Worm (Caenorhabditis elegans) whole organism, L4 larva: ENCODE data around the gene lin-45.

Source experiments
- F10B5.3 ChIP-seq: sonication (generic microtip); optimal IDR thresholded peaks from 2 replicates; lab custom pipeline; 2016; ENCODE audit warnings: mild to moderate bottlenecking, missing genetic modification characterization, missing compliant biosample characterization
- F37D6.2 ChIP-seq: sonication (generic microtip); optimal IDR thresholded peaks from 2 replicates; lab custom pipeline; 2016; ENCODE audit warnings: mild to moderate bottlenecking, missing genetic modification characterization, missing compliant biosample characterization
- T20F7.1 ChIP-seq: fragments of 200-800 bp; sonication (Bioruptor generic); optimal IDR thresholded peaks from 2 replicates; lab custom pipeline; 2018; ENCODE audit warnings: mild to moderate bottlenecking, missing genetic modification characterization, missing compliant biosample characterization
- T26A8.4 ChIP-seq: fragments of 200-800 bp; sonication (Bioruptor generic); IDR thresholded peaks from 2 replicates; pipeline ENCODE4 v1.3.6; 2022; ENCODE audit warnings: missing genetic modification characterization, missing compliant biosample characterization
- Y75B8A.6 ChIP-seq: fragments of 200-800 bp; sonication (Bioruptor generic); IDR thresholded peaks from 2 replicates; pipeline ENCODE4 v1.3.6; 2022; ENCODE audit warnings: missing genetic modification reagents, missing genetic modification characterization, missing compliant biosample characterization
- ZK546.5 ChIP-seq, 2 experiments: sonication (generic microtip); optimal IDR thresholded peaks; 2 replicates each; lab custom pipeline; 2017; ENCODE audit warnings: missing biosample characterization in 2 of 2, missing genetic modification characterization in 2 of 2
- aha-1 ChIP-seq: fragments of 150-350 bp; peaks from one replicate; lab custom pipeline; 2014; ENCODE audit warnings: missing biosample characterization, missing genetic modification characterization
- aly-2 ChIP-seq: sonication (generic microtip); optimal IDR thresholded peaks from 2 replicates; lab custom pipeline; 2018; ENCODE audit warnings: missing biosample characterization, missing genetic modification characterization
- ama-1 ChIP-seq: fragments of 150-350 bp; optimal IDR thresholded peaks from 2 replicates; lab custom pipeline; 2014; ENCODE audit warnings: inconsistent platforms, mixed read lengths
- attf-4 ChIP-seq: sonication (generic microtip); optimal IDR thresholded peaks from 3 replicates; lab custom pipeline; 2017; ENCODE audit warnings: missing biosample characterization, missing genetic modification characterization
- ceh-20 ChIP-seq: fragments of 200-800 bp; sonication (Bioruptor generic); IDR thresholded peaks from 2 replicates; pipeline ENCODE4 v1.3.6; 2022; ENCODE audit warnings: missing genetic modification reagents, missing genetic modification characterization, missing compliant biosample characterization
- ceh-28 ChIP-seq: fragments of 150-350 bp; optimal IDR thresholded peaks from 2 replicates; lab custom pipeline; 2014; ENCODE audit warnings: missing biosample characterization, missing genetic modification reagents, missing genetic modification characterization
- cey-2 ChIP-seq: sonication (generic microtip); optimal IDR thresholded peaks from 3 replicates; lab custom pipeline; 2017; ENCODE audit warnings: missing genetic modification characterization, mild to moderate bottlenecking, missing compliant biosample characterization, antibody characterized with exemption, borderline replicate concordance; ENCODE audit not compliant: insufficient read depth
- daf-16 ChIP-seq, 3 experiments: sonication (generic microtip); optimal IDR thresholded peaks; 2 replicates each; lab custom pipeline; 2016 to 2017; ENCODE audit warnings: missing genetic modification characterization in 3 of 3, missing genetic modification reagents in 3 of 3, mild to moderate bottlenecking in 2 of 3, missing compliant biosample characterization in 2 of 3, missing biosample characterization in 1 of 3, moderate library complexity in 1 of 3
- daf-8 ChIP-seq: fragments of 200-800 bp; sonication (Bioruptor generic); IDR thresholded peaks from 2 replicates; pipeline ENCODE4 v1.3.6; 2022; ENCODE audit warnings: missing genetic modification characterization, missing compliant biosample characterization
- egl-43 ChIP-seq: fragments of 200-800 bp; sonication (Bioruptor generic); IDR thresholded peaks from 2 replicates; pipeline ENCODE4 v1.3.6; 2022; ENCODE audit warnings: missing genetic modification reagents, missing genetic modification characterization, missing compliant biosample characterization
- gei-8 ChIP-seq: fragments of 200-800 bp; sonication (Bioruptor generic); optimal IDR thresholded peaks from 2 replicates; lab custom pipeline; 2018; ENCODE audit warnings: mild to moderate bottlenecking, missing genetic modification characterization, missing compliant biosample characterization
- hlh-30 ChIP-seq: sonication (generic microtip); optimal IDR thresholded peaks from 2 replicates; lab custom pipeline; 2017; ENCODE audit warnings: antibody characterized with exemption, mild to moderate bottlenecking, missing genetic modification characterization, missing compliant biosample characterization; ENCODE audit not compliant: insufficient read depth
- jun-1 ChIP-seq: fragments of 150-350 bp; optimal IDR thresholded peaks from 2 replicates; lab custom pipeline; 2014; ENCODE audit warnings: missing biosample characterization, missing genetic modification reagents, missing genetic modification characterization
- lin-13 ChIP-seq: fragments of 150-350 bp; optimal IDR thresholded peaks from 2 replicates; lab custom pipeline; 2014; ENCODE audit warnings: missing biosample characterization, missing genetic modification reagents, missing genetic modification characterization
- lin-29 ChIP-seq: fragments of 200-800 bp; sonication (Bioruptor generic); IDR thresholded peaks from 2 replicates; pipeline ENCODE4 v1.3.6; 2022; ENCODE audit warnings: missing genetic modification reagents, missing genetic modification characterization, missing compliant biosample characterization
- lin-38 ChIP-seq: fragments of 200-800 bp; sonication (Bioruptor generic); IDR thresholded peaks from 2 replicates; pipeline ENCODE4 v1.3.6; 2022; ENCODE audit warnings: missing genetic modification reagents, missing genetic modification characterization, missing compliant biosample characterization
- lsy-2 ChIP-seq, 2 experiments: fragments of 150-350 bp in 1 of 2; sonication (generic microtip) in 1 of 2; optimal IDR thresholded peaks; 2 replicates each; lab custom pipeline; 2014 to 2017; ENCODE audit warnings: missing biosample characterization in 2 of 2, missing genetic modification characterization in 2 of 2
- madf-5 ChIP-seq, 2 experiments: fragments of 200-800 bp; sonication (Bioruptor generic); IDR thresholded peaks; 2 replicates each; pipeline ENCODE4 v1.3.6; 2022; ENCODE audit warnings: missing compliant biosample characterization in 2 of 2, missing genetic modification characterization in 2 of 2
- madf-9 ChIP-seq: fragments of 200-800 bp; sonication (Bioruptor generic); conservative IDR thresholded peaks from 2 replicates; pipeline ENCODE4 v1.3.6; 2022; ENCODE audit warnings: missing genetic modification reagents, missing genetic modification characterization, missing compliant biosample characterization
- mdl-1 ChIP-seq, 2 experiments: fragments of 150-350 bp in 1 of 2; sonication (generic microtip) in 1 of 2; optimal IDR thresholded peaks; 2 replicates each; lab custom pipeline; 2014 to 2017; ENCODE audit warnings: missing biosample characterization in 2 of 2, missing genetic modification characterization in 2 of 2
- mdt-29 ChIP-seq: fragments of 200-800 bp; sonication (Bioruptor generic); IDR thresholded peaks from 2 replicates; pipeline ENCODE4 v1.3.6; 2022; ENCODE audit warnings: missing genetic modification reagents, missing genetic modification characterization, missing compliant biosample characterization
- nhr-102 ChIP-seq: sonication (generic microtip); optimal IDR thresholded peaks from 2 replicates; lab custom pipeline; 2016; ENCODE audit warnings: mild to moderate bottlenecking, missing genetic modification characterization, moderate library complexity, missing compliant biosample characterization
- nhr-25 ChIP-seq: sonication (generic microtip); optimal IDR thresholded peaks from 2 replicates; lab custom pipeline; 2017; ENCODE audit warnings: missing genetic modification characterization, mild to moderate bottlenecking, missing compliant biosample characterization, antibody characterized with exemption, moderate library complexity, borderline replicate concordance; ENCODE audit not compliant: insufficient read depth
- nhr-76 ChIP-seq: fragments of 150-350 bp; optimal IDR thresholded peaks from 2 replicates; lab custom pipeline; 2014; ENCODE audit warnings: missing biosample characterization, missing genetic modification characterization
- nhr-77 ChIP-seq: fragments of 150-350 bp; optimal IDR thresholded peaks from 2 replicates; lab custom pipeline; 2014; ENCODE audit warnings: missing biosample characterization, missing genetic modification characterization
- pha-4 ChIP-seq, 2 experiments: fragments of 150-350 bp in 1 of 2; fragments of 200-800 bp in 1 of 2; sonication (Bioruptor generic) in 1 of 2; IDR thresholded peaks in 1 of 2; optimal IDR thresholded peaks in 1 of 2; 2 replicates each; pipeline versions ENCODE4 v1.3.6 to Lab custom; 2014 to 2022; ENCODE audit warnings: missing genetic modification characterization in 2 of 2, missing genetic modification reagents in 2 of 2, missing biosample characterization in 1 of 2, missing compliant biosample characterization in 1 of 2
- pqm-1 ChIP-seq: sonication (generic microtip); optimal IDR thresholded peaks from 2 replicates; lab custom pipeline; 2017; ENCODE audit warnings: missing biosample characterization, missing genetic modification characterization
- saeg-2 ChIP-seq: fragments of 200-800 bp; sonication (Bioruptor generic); IDR thresholded peaks from 2 replicates; pipeline ENCODE4 v1.3.6; 2022; ENCODE audit warnings: missing genetic modification reagents, missing genetic modification characterization, missing compliant biosample characterization
- set-16 ChIP-seq: fragments of 200-800 bp; sonication (Bioruptor generic); IDR thresholded peaks from 2 replicates; pipeline ENCODE4 v1.3.6; 2022; ENCODE audit warnings: missing genetic modification reagents, missing genetic modification characterization, missing compliant biosample characterization
- snpc-1.2 ChIP-seq: fragments of 200-800 bp; sonication (Bioruptor generic); IDR thresholded peaks from 2 replicates; pipeline ENCODE4 v1.3.6; 2022; ENCODE audit warnings: missing genetic modification reagents, missing genetic modification characterization, missing compliant biosample characterization
- spr-3 ChIP-seq: fragments of 200-800 bp; sonication (Bioruptor generic); optimal IDR thresholded peaks from 2 replicates; lab custom pipeline; 2018; ENCODE audit warnings: mild to moderate bottlenecking, missing genetic modification characterization, missing compliant biosample characterization
- tra-1 ChIP-seq: fragments of 200-800 bp; sonication (Bioruptor generic); IDR thresholded peaks from 2 replicates; pipeline ENCODE4 v1.3.6; 2022; ENCODE audit warnings: missing genetic modification reagents, missing genetic modification characterization, missing compliant biosample characterization
- unc-62 ChIP-seq, 3 experiments: fragments of 150-350 bp in 1 of 3; sonication (generic microtip); optimal IDR thresholded peaks in 2 of 3; peaks in 1 of 3; 1 replicate in 1 of 3; 2 replicates in 2 of 3; lab custom pipeline; 2014 to 2017; ENCODE audit warnings: missing biosample characterization in 3 of 3, missing genetic modification characterization in 3 of 3, missing genetic modification reagents in 3 of 3, missing genotype in 1 of 3
- zag-1 ChIP-seq: fragments of 150-350 bp; optimal IDR thresholded peaks from 2 replicates; lab custom pipeline; 2014; ENCODE audit warnings: missing biosample characterization, missing genetic modification characterization
- zip-11 ChIP-seq: fragments of 200-800 bp; sonication (Bioruptor generic); IDR thresholded peaks from 2 replicates; pipeline ENCODE4 v1.3.6; 2022; ENCODE audit warnings: missing genetic modification characterization, missing compliant biosample characterization
- zip-2 ChIP-seq: fragments of 150-350 bp; optimal IDR thresholded peaks from 2 replicates; lab custom pipeline; 2014; ENCODE audit warnings: missing biosample characterization, missing genetic modification characterization
- ztf-11 ChIP-seq: fragments of 150-350 bp; optimal IDR thresholded peaks from 2 replicates; lab custom pipeline; 2014; ENCODE audit warnings: missing biosample characterization, missing genetic modification characterization
- ztf-7 ChIP-seq: fragments of 150-350 bp; optimal IDR thresholded peaks from 2 replicates; lab custom pipeline; 2014; ENCODE audit warnings: missing biosample characterization, missing genetic modification characterization

The lin-45 gene

DNA sequence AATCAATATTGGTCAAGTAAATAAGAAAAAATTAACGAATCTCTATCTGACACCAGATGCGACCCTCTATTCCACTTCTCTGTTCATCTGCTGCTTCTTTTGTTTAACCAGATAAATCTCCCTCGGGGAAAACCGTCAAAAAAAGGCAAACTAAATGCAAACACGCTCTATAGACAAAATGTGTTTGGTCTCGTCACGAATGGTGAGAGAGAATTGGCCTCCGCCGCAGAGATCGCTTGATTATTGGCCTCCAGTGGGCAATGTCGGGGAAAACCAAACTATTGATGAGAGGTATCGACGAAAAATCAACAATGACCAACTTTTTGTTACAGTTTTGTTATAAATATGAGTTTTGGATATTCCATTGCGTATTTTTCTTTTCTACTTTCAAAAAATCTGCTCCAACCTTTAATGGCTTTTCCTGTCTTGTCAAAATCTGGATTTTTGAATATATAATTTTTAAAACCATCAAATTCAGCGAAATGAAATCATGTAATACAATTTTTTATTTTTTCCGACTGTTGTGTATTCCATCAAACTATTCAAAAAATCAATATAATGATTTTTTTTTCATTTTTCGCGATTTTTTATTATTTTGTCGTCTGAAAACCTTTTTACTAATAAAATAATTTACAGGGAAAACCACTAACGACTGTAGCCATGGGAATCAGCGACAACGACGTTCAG, 42.2 kb upstream of the lin-45 start, which contains the start of the genes C17H12.2 and vha-8 (continued):
- TF ChIP-seq madf-9 = peak; percentile 47; the same call in 1 of the 2 replicates
- TF ChIP-seq zip-2 (tag; lab: Kevin White, UChicago) = no peak
- TF ChIP-seq, all 104 proteins: peak for 56

DNA sequence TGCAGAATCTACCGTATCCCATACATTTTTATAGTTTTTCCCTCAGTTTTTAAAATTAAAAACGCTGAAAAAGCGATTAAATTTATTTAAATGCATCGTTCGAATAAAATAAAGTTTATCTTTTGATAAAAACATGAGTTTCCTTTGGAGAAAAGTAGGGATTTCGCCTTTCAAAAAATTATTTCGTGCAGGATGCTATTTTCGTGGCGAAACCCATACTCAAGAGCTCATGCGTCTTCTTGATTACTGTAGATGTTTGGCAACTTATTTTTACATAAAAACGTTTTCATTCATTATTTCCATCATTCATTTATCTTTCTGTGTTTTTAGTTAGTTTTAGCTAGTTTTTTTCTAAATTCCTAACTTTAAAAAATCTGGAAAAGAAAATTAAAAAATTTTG, 41.6 kb upstream of the lin-45 start:
- peak; percentile 64; the same call in 1 of the 2 replicates for TF ChIP-seq snpc-1.2 (GFP tag; lab: Robert Waterston, UW)
- TF ChIP-seq mdt-29 (GFP tag; lab: Robert Waterston, UW) = no peak
- no peak for TF ChIP-seq aly-2 (tag; lab: Kevin White, UChicago)
- TF ChIP-seq jun-1 (tag; lab: Kevin White, UChicago) = no peak
- TF ChIP-seq saeg-2 (GFP tag; lab: Robert Waterston, UW) = no peak
- TF ChIP-seq lsy-2 (tag; optimal IDR thresholded peaks at IDR 0.05; lab: Kevin White, UChicago) = peak in 1 of 2 experiments; percentile 7
- TF ChIP-seq pha-4 (GFP tag; IDR thresholded peaks at IDR 0.05; lab: Robert Waterston, UW) = no peak
- no peak for TF ChIP-seq pha-4 (tag; optimal IDR thresholded peaks at IDR 0.05; lab: Kevin White, UChicago)
- TF ChIP-seq nhr-77 = no peak
- TF ChIP-seq zip-11 (GFP tag; lab: Robert Waterston, UW) = no peak

DNA sequence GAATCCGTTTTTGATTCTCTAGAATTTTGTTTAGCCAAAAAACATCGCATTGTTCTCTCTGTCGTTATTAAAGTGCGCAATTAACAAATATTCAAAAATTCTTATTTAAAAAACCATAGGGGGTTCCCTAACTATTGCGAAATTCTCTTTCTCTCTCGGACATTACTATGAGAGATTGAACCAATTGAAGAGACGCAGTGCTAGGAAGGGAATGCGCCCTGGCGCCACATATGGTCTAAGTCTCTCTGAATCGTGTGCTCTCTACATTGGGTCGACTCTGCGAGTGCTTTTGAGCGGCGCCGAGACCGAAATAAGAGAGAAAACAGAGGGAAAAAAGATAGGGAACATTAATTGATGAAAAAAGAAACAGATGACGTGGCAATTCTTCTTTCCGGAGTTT, 37.5 kb upstream of the lin-45 start:
- TF ChIP-seq aha-1 (peak; percentile 98), daf-8 (GFP tag; lab: Robert Waterston, UW) (no peak), ZK546.5 (tag; optimal IDR thresholded peaks at IDR 0.05; lab: Kevin White, UChicago) (no peak), nhr-76 (tag; lab: Kevin White, UChicago) (no peak), madf-5 (GFP tag; IDR thresholded peaks at IDR 0.05; lab: Robert Waterston, UW) (no peak), F10B5.3 (tag; lab: Kevin White, UChicago) (no peak), zag-1 (tag; lab: Kevin White, UChicago) (no peak), F37D6.2 (tag; lab: Kevin White, UChicago) (peak; percentile 38), T26A8.4 (GFP tag; lab: Robert Waterston, UW) (peak; percentile 59), cey-2 (tag; lab: Kevin White, UChicago) (no peak), ztf-11 (no peak), lin-29 (GFP tag; lab: Robert Waterston, UW) (no peak), saeg-2 (GFP tag; lab: Robert Waterston, UW) (no peak), ceh-20 (GFP tag; lab: Robert Waterston, UW) (peak; percentile 54; the same call in 1 of the 2 replicates), gei-8 (no peak), T20F7.1 (GFP tag; lab: Kevin White, UChicago) (peak; percentile 40), spr-3 (GFP tag; lab: Kevin White, UChicago) (no peak), unc-62 (GFP tag; optimal IDR thresholded peaks at IDR 0.05 in 1 of 2; lab: Kevin White, UChicago) (no peak), unc-62 (tag; optimal IDR thresholded peaks at IDR 0.05; lab: Kevin White, UChicago) (no peak), nhr-102 (peak; percentile 18), pha-4 (GFP tag; IDR thresholded peaks at IDR 0.05; lab: Robert Waterston, UW) (peak; percentile 64), pha-4 (tag; optimal IDR thresholded peaks at IDR 0.05; lab: Kevin White, UChicago) (peak; percentile 62), tra-1 (peak; percentile 57; the same call in 1 of the 2 replicates), hlh-30 (peak; percentile 73), mdl-1 (tag; optimal IDR thresholded peaks at IDR 0.05; lab: Kevin White, UChicago) (peak in 1 of 2 experiments; percentile 27), attf-4 (tag; lab: Kevin White, UChicago) (no peak), ceh-28 (tag; lab: Kevin White, UChicago) (no peak), nhr-77 (no peak), ama-1 (lab: Kevin White, UChicago) (peak; percentile 34), ztf-7 (peak; percentile 12), lin-13 (GFP tag; lab: Kevin White, UChicago) (peak; percentile 37), Y75B8A.6 (GFP tag; lab: Robert Waterston, UW) (no peak), pqm-1 (tag; lab: Kevin White, UChicago) (peak; percentile 5), egl-43 (GFP tag; lab: Robert Waterston, UW) (0 out of 2 replicates have a peak, but pooled peaks have one; percentile 64), daf-16 (GFP tag; optimal IDR thresholded peaks at IDR 0.05; lab: Kevin White, UChicago) (peak in 1 of 2 experiments; percentile 16), daf-16 (tag; optimal IDR thresholded peaks at IDR 0.05; lab: Kevin White, UChicago) (peak; percentile 66), lin-38 (GFP tag; lab: Robert Waterston, UW) (peak; percentile 52), set-16 (GFP tag; lab: Robert Waterston, UW) (peak; percentile 48), nhr-25 (peak; percentile 22)
